Fruit fly (Drosophila melanogaster) whole organism, pupa: ENCODE results near the gene CG42238.

ENCODE experiments used
- CG13204 ChIP-seq: fragments of 200-800 bp; sonication (Bioruptor generic); optimal IDR thresholded peaks from 2 replicates; lab custom pipeline; 2018; ENCODE audit warnings: missing biosample characterization, mild to moderate bottlenecking, missing genetic modification characterization, moderate library complexity
- CG14655 ChIP-seq: fragments of 200-800 bp; sonication (Bioruptor generic); optimal IDR thresholded peaks from 3 replicates; lab custom pipeline; 2017; ENCODE audit warnings: mild to moderate bottlenecking, missing biosample characterization, missing genetic modification reagents, missing genetic modification characterization
- CG15710 ChIP-seq: fragments of 200-800 bp; sonication (Bioruptor generic); optimal IDR thresholded peaks from 2 replicates; lab custom pipeline; 2018; ENCODE audit warnings: missing biosample characterization, mild to moderate bottlenecking, missing genetic modification characterization, moderate library complexity
- CG4496 ChIP-seq: fragments of 200-800 bp; sonication (Bioruptor generic); IDR thresholded peaks from 3 replicates; pipeline ENCODE4 v1.3.6; 2022; ENCODE audit warnings: missing biosample characterization, missing genetic modification characterization
- D1 ChIP-seq: fragments of 200-800 bp; sonication (Bioruptor generic); optimal IDR thresholded peaks from 2 replicates; lab custom pipeline; 2018; ENCODE audit warnings: missing biosample characterization, mild to moderate bottlenecking, missing genetic modification characterization, moderate library complexity
- rn ChIP-seq: fragments of 200-800 bp; sonication (Bioruptor generic); IDR thresholded peaks from 2 replicates; pipeline ENCODE4 v1.3.6; 2022; ENCODE audit warnings: missing biosample characterization, missing genetic modification characterization

DNA sequence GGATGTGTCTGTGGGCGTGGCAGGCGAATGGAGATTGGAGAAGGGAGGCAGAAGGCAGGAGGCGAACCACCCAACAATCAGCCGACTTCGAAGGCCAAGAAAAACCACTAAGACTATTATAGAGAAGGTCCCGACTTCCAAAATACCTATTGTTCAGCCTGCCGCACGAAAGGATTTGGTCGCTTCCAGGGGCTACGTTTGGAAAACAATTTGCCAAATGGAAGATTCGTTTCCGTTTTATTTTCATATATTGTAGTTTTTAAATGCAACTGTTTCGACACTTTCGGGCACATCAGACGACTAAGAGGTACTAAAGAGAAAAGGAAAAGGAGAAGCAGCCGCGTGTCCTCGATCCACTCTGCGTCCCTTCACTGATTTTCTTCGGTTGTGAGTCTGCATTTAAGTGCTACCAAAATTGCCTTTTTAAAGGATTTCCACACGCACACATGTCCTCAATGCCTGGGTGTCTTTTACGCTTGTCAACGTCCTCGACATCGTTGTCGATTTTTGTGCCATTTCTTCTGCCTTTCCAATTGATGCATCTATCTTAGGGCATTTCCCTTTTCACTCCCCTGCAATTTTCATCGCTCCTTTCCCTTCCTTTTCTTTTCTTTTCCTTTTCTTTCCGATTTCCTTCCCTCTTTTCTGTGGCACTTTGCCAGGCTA lies 16.1 kb downstream of the CG42238 start:
- no peak for TF ChIP-seq D1
- TF ChIP-seq CG13204 (GFP tag; lab: Kevin White, UChicago) = no peak
- TF ChIP-seq CG14655 = no peak
- no peak for TF ChIP-seq CG4496 (GFP tag; lab: Robert Waterston, UW)
- TF ChIP-seq rn (GFP tag; lab: Robert Waterston, UW) = no peak
- no peak for TF ChIP-seq CG15710 (tag; lab: Kevin White, UChicago)
